Worm (Caenorhabditis elegans) whole organism, L4 larva: ENCODE measurements around the gene F40G12.10.
A peak's percentile ranks its signal among the peaks of the same experiment; 100 is the strongest.

Experiments
- D1046.2 ChIP-seq: fragments of 200-800 bp; sonication (Bioruptor generic); IDR thresholded peaks from 2 replicates; pipeline ENCODE4 v1.3.6; 2022; ENCODE audit warnings: missing genetic modification characterization, missing compliant biosample characterization
- F26F4.8 ChIP-seq: fragments of 200-800 bp; sonication (Bioruptor generic); conservative IDR thresholded peaks from 2 replicates; pipeline ENCODE4 v1.3.6; 2022; ENCODE audit warnings: missing genetic modification characterization, missing compliant biosample characterization
- F49E8.2 ChIP-seq: sonication (generic microtip); optimal IDR thresholded peaks from 2 replicates; lab custom pipeline; 2016; ENCODE audit warnings: missing compliant biosample characterization, mild to moderate bottlenecking, missing genetic modification characterization, borderline replicate concordance
- T20F7.1 ChIP-seq: fragments of 200-800 bp; sonication (Bioruptor generic); optimal IDR thresholded peaks from 2 replicates; lab custom pipeline; 2018; ENCODE audit warnings: mild to moderate bottlenecking, missing genetic modification characterization, missing compliant biosample characterization
- T26A8.4 ChIP-seq: fragments of 200-800 bp; sonication (Bioruptor generic); IDR thresholded peaks from 2 replicates; pipeline ENCODE4 v1.3.6; 2022; ENCODE audit warnings: missing genetic modification characterization, missing compliant biosample characterization
- Y105C5A.15 ChIP-seq: fragments of 200-800 bp; sonication (Bioruptor generic); IDR thresholded peaks from 2 replicates; pipeline ENCODE4 v1.3.6; 2022; ENCODE audit warnings: missing genetic modification characterization, missing compliant biosample characterization
- Y48G9A.11 ChIP-seq: fragments of 200-800 bp; sonication (Bioruptor generic); IDR thresholded peaks from 2 replicates; pipeline ENCODE4 v1.3.6; 2022; ENCODE audit warnings: missing genetic modification reagents, missing genetic modification characterization, missing compliant biosample characterization
- ZK337.2 ChIP-seq: fragments of 200-800 bp; sonication (Bioruptor generic); IDR thresholded peaks from 2 replicates; pipeline ENCODE4 v1.3.6; 2022; ENCODE audit warnings: missing genetic modification reagents, missing genetic modification characterization, missing compliant biosample characterization
- aha-1 ChIP-seq: fragments of 150-350 bp; peaks from one replicate; lab custom pipeline; 2014; ENCODE audit warnings: missing biosample characterization, missing genetic modification characterization
- aly-2 ChIP-seq: sonication (generic microtip); optimal IDR thresholded peaks from 2 replicates; lab custom pipeline; 2018; ENCODE audit warnings: missing biosample characterization, missing genetic modification characterization
- ceh-20 ChIP-seq: fragments of 200-800 bp; sonication (Bioruptor generic); IDR thresholded peaks from 2 replicates; pipeline ENCODE4 v1.3.6; 2022; ENCODE audit warnings: missing genetic modification reagents, missing genetic modification characterization, missing compliant biosample characterization
- ceh-82 ChIP-seq: sonication (generic microtip); optimal IDR thresholded peaks from 2 replicates; lab custom pipeline; 2017; ENCODE audit warnings: missing biosample characterization, missing genetic modification characterization
- ces-1 ChIP-seq: fragments of 150-350 bp; sonication (generic microtip); optimal IDR thresholded peaks from 4 replicates; lab custom pipeline; 2014; ENCODE audit warnings: missing biosample characterization, missing genetic modification reagents, missing genetic modification characterization
- ctbp-1 ChIP-seq: fragments of 200-800 bp; sonication (Bioruptor generic); IDR thresholded peaks from 2 replicates; pipeline ENCODE4 v1.3.6; 2022; ENCODE audit warnings: missing genetic modification reagents, missing genetic modification characterization, missing compliant biosample characterization
- dmd-6 ChIP-seq: fragments of 200-800 bp; sonication (Bioruptor generic); IDR thresholded peaks from 2 replicates; pipeline ENCODE4 v1.3.6; 2022; ENCODE audit warnings: missing genetic modification reagents, missing genetic modification characterization, missing compliant biosample characterization
- egl-27 ChIP-seq: sonication (generic microtip); optimal IDR thresholded peaks from 3 replicates; lab custom pipeline; 2017; ENCODE audit warnings: missing biosample characterization, missing genetic modification reagents, missing genetic modification characterization
- hlh-30 ChIP-seq: sonication (generic microtip); optimal IDR thresholded peaks from 2 replicates; lab custom pipeline; 2017; ENCODE audit warnings: antibody characterized with exemption, mild to moderate bottlenecking, missing genetic modification characterization, missing compliant biosample characterization; ENCODE audit not compliant: insufficient read depth
- hmg-1.1 ChIP-seq: fragments of 200-800 bp; sonication (Bioruptor generic); IDR thresholded peaks from 2 replicates; pipeline ENCODE4 v1.3.6; 2022; ENCODE audit warnings: missing genetic modification reagents, missing genetic modification characterization, missing compliant biosample characterization
- jun-1 ChIP-seq: fragments of 150-350 bp; optimal IDR thresholded peaks from 2 replicates; lab custom pipeline; 2014; ENCODE audit warnings: missing biosample characterization, missing genetic modification reagents, missing genetic modification characterization
- lim-7 ChIP-seq: fragments of 200-800 bp; sonication (Bioruptor generic); IDR thresholded peaks from 2 replicates; pipeline ENCODE4 v1.3.6; 2022; ENCODE audit warnings: missing genetic modification characterization, missing compliant biosample characterization
- lin-13 ChIP-seq: fragments of 150-350 bp; optimal IDR thresholded peaks from 2 replicates; lab custom pipeline; 2014; ENCODE audit warnings: missing biosample characterization, missing genetic modification reagents, missing genetic modification characterization
- lin-15B ChIP-seq: fragments of 150-350 bp; sonication (generic microtip); optimal IDR thresholded peaks from 3 replicates; lab custom pipeline; 2014; ENCODE audit warnings: missing biosample characterization, missing genetic modification characterization
- lir-3 ChIP-seq: sonication (generic microtip); optimal IDR thresholded peaks from 2 replicates; lab custom pipeline; 2016; ENCODE audit warnings: mild to moderate bottlenecking, missing genetic modification characterization, missing compliant biosample characterization
- mep-1 ChIP-seq: fragments of 150-350 bp; sonication (generic microtip); optimal IDR thresholded peaks from 3 replicates; lab custom pipeline; 2014; ENCODE audit warnings: missing biosample characterization, missing genetic modification characterization
- mxl-2 ChIP-seq: fragments of 200-800 bp; sonication (Bioruptor generic); conservative IDR thresholded peaks from 2 replicates; pipeline ENCODE4 v1.3.6; 2022; ENCODE audit warnings: missing genetic modification reagents, missing genetic modification characterization, missing compliant biosample characterization
- nhr-102 ChIP-seq: sonication (generic microtip); optimal IDR thresholded peaks from 2 replicates; lab custom pipeline; 2016; ENCODE audit warnings: mild to moderate bottlenecking, missing genetic modification characterization, moderate library complexity, missing compliant biosample characterization
- nhr-11 ChIP-seq: fragments of 150-350 bp; optimal IDR thresholded peaks from 2 replicates; lab custom pipeline; 2014; ENCODE audit warnings: missing biosample characterization, missing genetic modification characterization
- nhr-237 ChIP-seq: sonication (generic microtip); optimal IDR thresholded peaks from 2 replicates; lab custom pipeline; 2017; ENCODE audit warnings: missing biosample characterization, missing genetic modification characterization
- nhr-28 ChIP-seq: fragments of 150-350 bp; optimal IDR thresholded peaks from 2 replicates; lab custom pipeline; 2014; ENCODE audit warnings: missing biosample characterization, missing genetic modification characterization
- nhr-41 ChIP-seq: fragments of 200-800 bp; sonication (Bioruptor generic); IDR thresholded peaks from 2 replicates; pipeline ENCODE4 v1.3.6; 2022; ENCODE audit warnings: missing genetic modification reagents, missing genetic modification characterization, missing compliant biosample characterization
- nhr-42 ChIP-seq: fragments of 200-800 bp; sonication (Bioruptor generic); IDR thresholded peaks from 2 replicates; pipeline ENCODE4 v1.3.6; 2022; ENCODE audit warnings: missing genetic modification characterization, missing compliant biosample characterization
- nhr-6 ChIP-seq: fragments of 150-350 bp; optimal IDR thresholded peaks from 2 replicates; lab custom pipeline; 2014; ENCODE audit warnings: missing biosample characterization, missing genetic modification characterization
- nhr-77 ChIP-seq: fragments of 150-350 bp; optimal IDR thresholded peaks from 2 replicates; lab custom pipeline; 2014; ENCODE audit warnings: missing biosample characterization, missing genetic modification characterization
- pha-4 ChIP-seq, 2 experiments: fragments of 150-350 bp in 1 of 2; fragments of 200-800 bp in 1 of 2; sonication (Bioruptor generic) in 1 of 2; IDR thresholded peaks in 1 of 2; optimal IDR thresholded peaks in 1 of 2; 2 replicates each; pipeline versions ENCODE4 v1.3.6 to Lab custom; 2014 to 2022; ENCODE audit warnings: missing genetic modification characterization in 2 of 2, missing genetic modification reagents in 2 of 2, missing biosample characterization in 1 of 2, missing compliant biosample characterization in 1 of 2
- pqm-1 ChIP-seq: sonication (generic microtip); optimal IDR thresholded peaks from 2 replicates; lab custom pipeline; 2017; ENCODE audit warnings: missing biosample characterization, missing genetic modification characterization
- set-16 ChIP-seq: fragments of 200-800 bp; sonication (Bioruptor generic); IDR thresholded peaks from 2 replicates; pipeline ENCODE4 v1.3.6; 2022; ENCODE audit warnings: missing genetic modification reagents, missing genetic modification characterization, missing compliant biosample characterization
- snpc-4 ChIP-seq: fragments of 150-350 bp; optimal IDR thresholded peaks from 2 replicates; lab custom pipeline; 2014; ENCODE audit warnings: missing biosample characterization, missing genetic modification characterization
- unc-130 ChIP-seq: sonication (generic microtip); optimal IDR thresholded peaks from 2 replicates; lab custom pipeline; 2016; ENCODE audit warnings: missing genetic modification reagents, missing genetic modification characterization, missing compliant biosample characterization
- unc-62 ChIP-seq, 3 experiments: fragments of 150-350 bp in 1 of 3; sonication (generic microtip); optimal IDR thresholded peaks in 2 of 3; peaks in 1 of 3; 1 replicate in 1 of 3; 2 replicates in 2 of 3; lab custom pipeline; 2014 to 2017; ENCODE audit warnings: missing biosample characterization in 3 of 3, missing genetic modification characterization in 3 of 3, missing genetic modification reagents in 3 of 3, missing genotype in 1 of 3
- zag-1 ChIP-seq: fragments of 150-350 bp; optimal IDR thresholded peaks from 2 replicates; lab custom pipeline; 2014; ENCODE audit warnings: missing biosample characterization, missing genetic modification characterization

Gene F40G12.10

DNA sequence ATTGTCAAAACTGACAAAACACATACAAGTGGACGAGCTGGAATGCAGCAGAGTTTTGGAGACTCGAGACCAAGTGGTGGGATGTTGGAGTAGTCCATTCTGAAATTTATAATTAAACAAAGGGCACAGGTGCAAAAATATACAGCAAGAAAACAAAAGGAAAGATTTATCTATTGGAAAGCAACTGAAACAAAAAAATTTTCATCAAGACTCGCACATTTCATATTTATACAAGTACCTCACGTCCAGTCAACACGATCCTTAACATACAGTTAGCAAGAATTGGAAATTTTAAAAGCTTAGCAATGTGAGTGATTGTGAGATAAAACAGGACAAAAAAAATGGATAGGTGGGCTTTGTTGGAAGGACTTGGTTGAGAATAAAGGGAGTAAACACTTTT, 30.9 kb downstream of the F40G12.10 start, which contains the start of gene F47B8.1:
Gene F47B8.1, minus strand, starts transcription at position 101 of the 400 bp plus-strand sequence.
- TF ChIP-seq ces-1 (GFP tag; lab: Kevin White, UChicago) (no peak), mxl-2 (GFP tag; lab: Robert Waterston, UW) (no peak), nhr-41 (no peak), nhr-102 (no peak), unc-62 (GFP tag; optimal IDR thresholded peaks at IDR 0.05 in 1 of 2; lab: Kevin White, UChicago) (peak in 1 of 2 experiments; percentile 19), unc-62 (tag; optimal IDR thresholded peaks at IDR 0.05; lab: Kevin White, UChicago) (no peak), F49E8.2 (no peak)
- TF ChIP-seq, all 104 proteins: peak for 1

DNA sequence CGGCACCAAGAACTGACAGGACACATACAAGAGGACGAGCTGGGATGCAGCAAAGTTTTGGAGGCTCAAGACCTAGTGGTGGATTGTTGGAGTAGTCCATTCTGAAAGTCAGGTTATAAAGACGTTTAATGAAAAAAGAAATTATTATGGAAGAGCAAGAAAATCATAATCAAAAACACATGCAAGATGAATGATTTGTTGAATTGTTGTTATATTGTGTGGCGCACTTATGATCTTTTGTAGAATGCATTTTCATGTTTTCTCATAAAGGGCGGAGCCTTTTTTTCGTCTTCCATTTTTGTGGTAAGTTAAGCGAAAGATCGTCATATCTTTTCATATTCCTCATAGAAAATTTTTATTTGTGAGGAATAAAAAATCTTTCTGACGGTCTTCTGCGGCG, 33.2 kb downstream of the F40G12.10 start, which contains the start of gene F47B8.2:
Gene F47B8.2, minus strand, starts transcription at position 101 of the 400 bp plus-strand sequence.
- TF ChIP-seq nhr-6 (tag; lab: Kevin White, UChicago): no peak
- TF ChIP-seq T20F7.1: no peak
- TF ChIP-seq ceh-82: no peak
- no peak for TF ChIP-seq unc-130 (GFP tag; lab: Kevin White, UChicago)
- TF ChIP-seq F26F4.8 (GFP tag; lab: Robert Waterston, UW): no peak
- TF ChIP-seq lir-3 (tag; lab: Kevin White, UChicago): no peak
- no peak for TF ChIP-seq jun-1 (tag; lab: Kevin White, UChicago)
- TF ChIP-seq hmg-1.1 (GFP tag; lab: Robert Waterston, UW): no peak
- no peak for TF ChIP-seq set-16
- no peak for TF ChIP-seq dmd-6 (GFP tag; lab: Robert Waterston, UW)
- TF ChIP-seq pqm-1 (tag; lab: Kevin White, UChicago): no peak
- no peak for TF ChIP-seq ZK337.2 (GFP tag; lab: Robert Waterston, UW)
- no peak for TF ChIP-seq pha-4 (GFP tag; IDR thresholded peaks at IDR 0.05; lab: Robert Waterston, UW)
- TF ChIP-seq pha-4 (tag; optimal IDR thresholded peaks at IDR 0.05; lab: Kevin White, UChicago): no peak
- no peak for TF ChIP-seq egl-27 (tag; lab: Kevin White, UChicago)
- TF ChIP-seq ctbp-1 (GFP tag; lab: Robert Waterston, UW): no peak
- TF ChIP-seq ces-1 (GFP tag; lab: Kevin White, UChicago): no peak
- no peak for TF ChIP-seq nhr-77 (tag; lab: Kevin White, UChicago)
- no peak for TF ChIP-seq nhr-42 (GFP tag; lab: Robert Waterston, UW)

DNA sequence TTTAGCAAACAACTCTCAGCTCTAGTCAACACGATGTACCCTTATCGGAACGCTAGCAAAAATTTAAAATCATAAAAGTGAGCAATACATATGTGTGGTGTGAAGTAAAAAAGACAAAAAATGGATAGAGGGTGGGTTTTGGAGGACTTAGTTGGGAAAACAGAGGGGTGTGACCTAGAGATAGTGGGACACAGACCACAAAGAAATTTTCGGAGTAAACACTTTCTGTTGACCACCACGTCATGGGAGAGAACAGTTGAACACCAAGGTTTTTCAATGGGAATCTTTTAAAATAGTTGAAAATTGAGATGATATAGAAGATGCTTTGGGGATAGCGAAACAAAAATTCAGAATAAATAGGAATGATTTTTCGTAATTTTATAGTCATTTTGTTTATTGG, 33.9 kb downstream of the F40G12.10 start:
- TF ChIP-seq aha-1 (no peak), nhr-237 (tag; lab: Kevin White, UChicago) (no peak), T26A8.4 (GFP tag; lab: Robert Waterston, UW) (no peak), nhr-28 (tag; lab: Kevin White, UChicago) (peak; percentile 20), hlh-30 (tag; lab: Kevin White, UChicago) (peak; percentile 47), F26F4.8 (GFP tag; lab: Robert Waterston, UW) (no peak), snpc-4 (tag; lab: Kevin White, UChicago) (no peak)

DNA sequence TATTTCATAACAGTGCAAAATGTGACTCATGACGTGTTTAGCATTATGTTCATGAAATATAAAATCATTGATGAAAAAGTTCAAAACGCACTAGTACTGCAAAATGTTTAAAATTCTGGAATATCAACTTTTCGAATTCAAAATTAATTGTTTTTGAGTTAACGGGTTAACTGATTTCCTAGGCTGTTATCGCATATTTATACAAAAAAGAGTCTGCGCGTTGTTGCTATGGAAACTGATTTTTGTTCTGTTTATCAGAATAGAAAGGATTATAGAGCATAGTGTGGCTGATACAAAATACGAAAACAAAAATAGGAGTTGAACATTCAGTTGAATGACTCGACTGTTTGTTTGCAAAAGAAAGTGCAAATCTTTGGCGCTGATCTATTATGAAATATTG, 34.3 kb downstream of the F40G12.10 start:
- no peak for TF ChIP-seq mep-1 (tag; lab: Kevin White, UChicago)
- TF ChIP-seq lin-13 (GFP tag; lab: Kevin White, UChicago): no peak
- TF ChIP-seq nhr-11 (tag; lab: Kevin White, UChicago): peak; percentile 29

DNA sequence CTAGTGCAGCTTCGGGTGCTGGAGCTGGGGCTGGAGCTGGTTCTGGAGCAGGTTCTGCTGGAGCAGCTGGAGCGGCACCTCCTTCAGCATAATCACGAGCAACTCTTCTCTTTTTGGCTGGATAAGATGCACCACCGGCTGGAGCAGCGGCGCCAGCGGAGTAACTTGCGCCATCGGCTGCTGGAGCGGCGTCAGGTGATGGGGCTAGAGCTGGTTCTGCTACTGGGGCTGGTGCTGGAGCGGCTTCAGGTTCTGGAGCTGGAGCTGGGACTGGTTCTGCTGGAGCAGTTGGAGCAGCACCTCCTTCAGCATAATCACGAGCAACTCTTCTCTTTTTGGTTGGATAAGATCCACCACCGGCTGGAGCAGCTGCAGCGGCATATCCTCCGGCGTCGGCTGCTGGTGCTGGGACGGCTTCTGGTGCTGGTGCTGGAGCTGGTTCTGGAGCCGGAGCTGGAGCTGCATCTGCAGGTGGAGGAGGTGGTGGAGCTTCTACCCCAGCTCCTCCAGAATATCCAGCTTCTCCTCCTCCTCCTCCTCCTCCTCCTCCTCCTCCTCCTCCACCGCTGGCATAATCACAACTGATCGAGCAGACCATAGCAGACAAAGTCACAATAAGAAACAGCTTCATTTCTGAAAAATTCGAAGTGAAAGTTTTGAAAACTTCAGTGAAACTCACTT, 35.9 kb downstream of the F40G12.10 start, which contains the start of gene F47B8.13:
Gene F47B8.13, minus strand, starts transcription at position 631 of the 681 bp plus-strand sequence.
- TF ChIP-seq aly-2 (tag; lab: Kevin White, UChicago) (no peak), set-16 (peak; percentile 96), zag-1 (no peak), lin-15B (tag; lab: Kevin White, UChicago) (no peak), D1046.2 (GFP tag; lab: Robert Waterston, UW) (0 out of 2 replicates have a peak, but pooled peaks have one; percentile 4), ceh-20 (GFP tag; lab: Robert Waterston, UW) (no peak), aha-1 (peak; percentile 21), unc-62 (GFP tag; optimal IDR thresholded peaks at IDR 0.05 in 1 of 2; lab: Kevin White, UChicago) (no peak), unc-62 (tag; optimal IDR thresholded peaks at IDR 0.05; lab: Kevin White, UChicago) (no peak), pha-4 (GFP tag; IDR thresholded peaks at IDR 0.05; lab: Robert Waterston, UW) (no peak; the same call in 1 of the 2 replicates), pha-4 (tag; optimal IDR thresholded peaks at IDR 0.05; lab: Kevin White, UChicago) (no peak), Y105C5A.15 (GFP tag; lab: Robert Waterston, UW) (no peak), lim-7 (GFP tag; lab: Robert Waterston, UW) (no peak), Y48G9A.11 (GFP tag; lab: Robert Waterston, UW) (no peak), jun-1 (tag; lab: Kevin White, UChicago) (no peak)
